Worm (Caenorhabditis elegans): ENCODE results near the gene F56D6.9.

Gene F56D6.9

DNA sequence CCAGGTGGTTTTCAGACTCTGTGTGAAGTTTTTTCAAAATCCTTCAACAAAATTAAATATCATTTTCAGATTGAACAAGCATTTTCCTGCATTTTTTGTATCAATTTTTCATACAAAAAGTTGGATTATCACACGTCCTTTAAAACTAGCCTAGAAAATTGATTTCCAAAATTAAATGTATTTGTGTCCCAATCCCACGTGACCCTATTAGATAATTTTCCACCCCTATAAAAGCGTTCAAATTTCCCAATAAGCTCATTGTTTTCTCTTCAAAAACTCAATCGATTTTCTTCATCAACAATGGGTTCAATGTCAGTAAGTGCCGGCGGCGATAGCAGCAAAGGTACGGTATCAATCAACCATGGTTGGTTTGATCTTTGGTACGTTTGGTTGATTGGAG is 22.3 kb downstream of the F56D6.9 start, which contains the start of gene F56D6.19:
F56D6.19 (plus strand) TSS at position 301 of the 400 bp plus-strand sequence.
- TF ChIP-seq unc-120 (tag; optimal IDR thresholded peaks at IDR 0.05; ENCODE audit: poor library complexity, severe bottlenecking) = no peak
- no peak for TF ChIP-seq elt-1 (tag; optimal IDR thresholded peaks at IDR 0.05; ENCODE audit: borderline replicate concordance, insufficient read depth)
- TF ChIP-seq mab-5 (tag; optimal IDR thresholded peaks at IDR 0.05) = no peak

DNA sequence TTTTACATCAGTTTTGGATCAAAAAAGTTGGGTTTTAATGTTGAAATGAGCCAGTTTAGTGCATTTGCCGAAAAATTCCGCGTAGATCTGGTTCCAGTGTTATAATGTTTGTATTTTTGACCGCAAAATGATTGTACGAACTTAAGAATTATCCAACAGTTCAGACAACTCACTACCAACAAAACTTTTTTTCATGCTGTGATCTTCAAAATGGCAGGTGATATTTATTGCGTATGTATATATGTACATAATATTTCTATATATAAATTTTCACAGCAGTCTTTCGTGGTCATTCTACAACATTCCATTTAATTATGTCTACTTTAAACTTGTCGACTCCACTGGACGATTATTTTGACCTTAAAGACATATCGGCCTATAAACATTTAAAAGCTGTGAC is 23.2 kb downstream of the F56D6.9 start, which contains the start of gene srz-20:
srz-20 (plus strand) TSS at position 301 of the 400 bp plus-strand sequence.
- TF ChIP-seq snpc-4 (tag; optimal IDR thresholded peaks at IDR 0.05) = no peak
- no peak for TF ChIP-seq nhr-237 (tag; optimal IDR thresholded peaks at IDR 0.05)
- TF ChIP-seq hlh-1 (tag; optimal IDR thresholded peaks at IDR 0.05) = no peak
- TF ChIP-seq nhr-76 (tag; optimal IDR thresholded peaks at IDR 0.05) = no peak
- TF ChIP-seq ham-2 (GFP tag; optimal IDR thresholded peaks at IDR 0.05) = no peak
- TF ChIP-seq elt-1 (tag; optimal IDR thresholded peaks at IDR 0.05; ENCODE audit: borderline replicate concordance, insufficient read depth) = no peak
- no peak for TF ChIP-seq cnd-1 (tag; optimal IDR thresholded peaks at IDR 0.05)
- TF ChIP-seq lin-13 (tag; optimal IDR thresholded peaks at IDR 0.05) = no peak
- TF ChIP-seq flh-1 (GFP tag; optimal IDR thresholded peaks at IDR 0.05) = no peak

DNA sequence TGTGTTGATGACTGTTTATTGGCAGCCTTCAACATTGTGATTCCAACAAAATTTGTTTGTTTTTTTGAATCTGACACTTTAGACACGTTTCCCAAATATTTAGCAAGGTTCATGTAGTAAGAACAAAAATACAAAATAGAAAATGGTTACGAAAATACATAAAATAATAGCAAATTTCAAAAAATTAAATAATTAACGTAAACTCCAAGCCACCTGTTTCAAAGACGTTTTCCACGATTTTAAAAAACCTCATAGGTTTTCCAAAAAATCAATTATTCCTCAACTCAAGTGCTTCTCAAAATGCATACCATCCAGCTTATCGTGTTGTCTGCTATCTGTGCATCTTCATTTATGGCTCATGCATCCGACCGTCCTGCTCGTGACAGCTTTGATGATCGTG is 25.3 kb downstream of the F56D6.9 start, which contains the start of gene F56D6.14:
F56D6.14 (plus strand) TSS at position 301 of the 400 bp plus-strand sequence.
- TF ChIP-seq pha-4 (tag; optimal IDR thresholded peaks at IDR 0.05) (no peak), lin-13 (tag; optimal IDR thresholded peaks at IDR 0.05) (no peak), ceh-83 (GFP tag; optimal IDR thresholded peaks at IDR 0.05) (no peak), nhr-76 (tag; optimal IDR thresholded peaks at IDR 0.05) (no peak), ceh-39 (tag; optimal IDR thresholded peaks at IDR 0.05) (no peak), lsy-2 (tag; optimal IDR thresholded peaks at IDR 0.05) (no peak), drap-1 (GFP tag; optimal IDR thresholded peaks at IDR 0.05) (no peak), tbx-8 (GFP tag; optimal IDR thresholded peaks at IDR 0.05) (no peak), ham-2 (GFP tag; optimal IDR thresholded peaks at IDR 0.05) (no peak), mep-1 (tag; optimal IDR thresholded peaks at IDR 0.05) (no peak), unc-120 (tag; optimal IDR thresholded peaks at IDR 0.05; ENCODE audit: poor library complexity, severe bottlenecking) (no peak), hlh-1 (tag; optimal IDR thresholded peaks at IDR 0.05) (no peak), mab-5 (tag; optimal IDR thresholded peaks at IDR 0.05) (no peak), blmp-1 (tag; optimal IDR thresholded peaks at IDR 0.05) (no peak), nhr-28 (tag; optimal IDR thresholded peaks at IDR 0.05) (no peak), elt-3 (tag; optimal IDR thresholded peaks at IDR 0.05) (no peak), M03D4.4 (tag; optimal IDR thresholded peaks at IDR 0.05) (no peak), sem-2 (GFP tag; optimal IDR thresholded peaks at IDR 0.05) (no peak)

DNA sequence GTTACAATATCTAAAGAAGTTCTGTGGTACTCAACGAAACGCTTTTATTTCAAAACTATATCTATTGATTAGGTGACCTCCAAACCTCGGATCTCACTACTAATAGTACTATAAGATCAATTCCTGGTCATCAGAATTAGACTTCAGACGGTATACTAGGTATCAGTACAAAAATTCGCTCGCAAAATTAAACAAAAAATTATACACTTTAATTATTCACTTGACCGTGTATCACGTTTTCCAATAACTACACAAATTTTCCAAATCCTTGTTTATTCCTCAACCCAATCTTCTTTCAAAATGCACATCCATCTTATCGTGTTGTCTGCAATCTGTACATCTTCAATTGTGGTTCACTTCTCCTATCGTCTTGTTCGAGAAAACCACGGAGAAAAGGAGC is 26.0 kb downstream of the F56D6.9 start, which contains the start of gene F56D6.23:
F56D6.23 (plus strand) TSS at position 301 of the 400 bp plus-strand sequence.
- TF ChIP-seq bed-3 (GFP tag; optimal IDR thresholded peaks at IDR 0.05) (no peak), blmp-1 (tag; optimal IDR thresholded peaks at IDR 0.05) (no peak), sem-2 (GFP tag; optimal IDR thresholded peaks at IDR 0.05) (no peak), ceh-83 (GFP tag; optimal IDR thresholded peaks at IDR 0.05) (no peak), snpc-4 (tag; optimal IDR thresholded peaks at IDR 0.05) (no peak)

DNA sequence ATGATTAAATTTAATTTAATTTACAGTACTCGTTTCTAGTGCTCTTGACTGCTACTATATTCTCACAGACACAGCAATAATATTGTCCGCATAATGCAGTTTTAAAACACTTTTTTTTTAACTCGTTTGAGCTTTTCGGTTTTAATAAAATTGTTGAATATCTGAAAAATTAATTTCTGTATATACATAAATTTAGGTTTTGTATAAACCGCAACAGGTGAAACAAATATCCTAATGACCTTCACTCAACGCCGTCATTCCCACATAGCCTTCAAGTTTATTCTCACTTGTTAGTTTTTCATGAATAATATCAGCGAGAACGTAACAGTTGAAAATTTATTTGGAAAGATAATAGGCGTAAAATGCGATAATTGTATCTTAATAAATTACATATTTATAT is 27.4 kb downstream of the F56D6.9 start, which contains the start of gene srz-19:
srz-19 (plus strand) TSS at position 301 of the 400 bp plus-strand sequence.
- TF ChIP-seq mls-2 (tag; optimal IDR thresholded peaks at IDR 0.05) (no peak), unc-62 (GFP tag; optimal IDR thresholded peaks at IDR 0.05) (no peak), blmp-1 (tag; optimal IDR thresholded peaks at IDR 0.05) (no peak), ces-1 (GFP tag; optimal IDR thresholded peaks at IDR 0.05) (no peak), hlh-1 (tag; optimal IDR thresholded peaks at IDR 0.05) (no peak), elt-1 (tag; optimal IDR thresholded peaks at IDR 0.05; ENCODE audit: borderline replicate concordance, insufficient read depth) (no peak), ham-2 (GFP tag; optimal IDR thresholded peaks at IDR 0.05) (no peak), ztf-11 (tag; optimal IDR thresholded peaks at IDR 0.05) (no peak)

DNA sequence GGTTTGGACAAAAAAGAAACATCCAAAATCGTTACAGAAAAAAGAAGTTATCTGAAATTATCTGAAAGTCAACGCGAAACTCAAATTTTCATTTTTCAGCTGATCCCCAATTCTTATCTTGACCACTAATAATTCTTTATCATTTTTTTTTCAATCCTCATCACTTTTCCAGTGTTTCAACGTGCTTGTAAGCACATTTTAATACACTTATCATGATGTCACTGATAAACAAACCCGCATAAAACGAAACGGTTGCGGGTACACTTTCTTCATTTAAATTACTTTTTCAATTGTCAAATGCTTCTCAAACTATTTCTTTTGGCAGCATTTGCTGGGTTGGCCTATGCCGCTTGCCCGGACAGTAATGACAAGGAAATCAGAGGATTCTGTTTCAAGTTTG is 29.8 kb downstream of the F56D6.9 start, which contains the start of gene clec-67:
clec-67 (plus strand) TSS at position 268 of the 400 bp plus-strand sequence.
- TF ChIP-seq cnd-1 (tag; optimal IDR thresholded peaks at IDR 0.05) (no peak), sem-2 (GFP tag; optimal IDR thresholded peaks at IDR 0.05) (no peak), ceh-83 (GFP tag; optimal IDR thresholded peaks at IDR 0.05) (no peak), mls-2 (tag; optimal IDR thresholded peaks at IDR 0.05) (no peak), nhr-76 (tag; optimal IDR thresholded peaks at IDR 0.05) (no peak), zip-8 (tag; optimal IDR thresholded peaks at IDR 0.05) (no peak), sptf-1 (tag; optimal IDR thresholded peaks at IDR 0.05) (no peak), mab-5 (tag; optimal IDR thresholded peaks at IDR 0.05) (no peak), unc-62 (GFP tag; optimal IDR thresholded peaks at IDR 0.05) (no peak), unc-39 (tag; optimal IDR thresholded peaks at IDR 0.05) (no peak), blmp-1 (tag; optimal IDR thresholded peaks at IDR 0.05) (no peak), unc-120 (tag; optimal IDR thresholded peaks at IDR 0.05; ENCODE audit: poor library complexity, severe bottlenecking) (no peak), ztf-11 (tag; optimal IDR thresholded peaks at IDR 0.05) (no peak), hlh-1 (tag; optimal IDR thresholded peaks at IDR 0.05) (no peak), nhr-2 (tag; optimal IDR thresholded peaks at IDR 0.05) (no peak), elt-3 (tag; optimal IDR thresholded peaks at IDR 0.05) (no peak)
